Worm (Caenorhabditis elegans) whole organism, mixed stage, embryonic: ENCODE measurements around the gene srh-45.
A peak's percentile ranks its signal among the peaks of the same experiment; 100 is the strongest.

Experiments used
- ceh-43 ChIP-seq: fragments of 200-800 bp; sonication (Bioruptor generic); optimal IDR thresholded peaks from 2 replicates; lab custom pipeline; 2018; ENCODE audit warnings: mild to moderate bottlenecking, missing genetic modification characterization, moderate library complexity, missing compliant biosample characterization
- ceh-83 ChIP-seq: fragments of 200-800 bp; sonication (Bioruptor generic); optimal IDR thresholded peaks from 2 replicates; lab custom pipeline; 2018; ENCODE audit warnings: mild to moderate bottlenecking, missing genetic modification characterization, missing compliant biosample characterization
- ces-1 ChIP-seq: fragments of 150-350 bp; optimal IDR thresholded peaks from 2 replicates; lab custom pipeline; 2014; ENCODE audit warnings: missing biosample characterization, missing genetic modification reagents, missing genetic modification characterization
- elt-1 ChIP-seq: sonication (generic microtip); optimal IDR thresholded peaks from 2 replicates; lab custom pipeline; 2017; ENCODE audit warnings: missing genetic modification characterization, mild to moderate bottlenecking, missing compliant biosample characterization, antibody characterized with exemption, moderate library complexity, borderline replicate concordance; ENCODE audit not compliant: insufficient read depth
- lsy-2 ChIP-seq: fragments of 150-350 bp; optimal IDR thresholded peaks from 2 replicates; lab custom pipeline; 2014; ENCODE audit warnings: missing biosample characterization, missing genetic modification characterization
- mls-2 ChIP-seq: sonication (generic microtip); optimal IDR thresholded peaks from 2 replicates; lab custom pipeline; 2016; ENCODE audit warnings: mild to moderate bottlenecking, missing genetic modification characterization, moderate library complexity, missing compliant biosample characterization
- nhr-12 ChIP-seq: fragments of 150-350 bp; optimal IDR thresholded peaks from 2 replicates; lab custom pipeline; 2014; ENCODE audit warnings: missing biosample characterization, missing genetic modification characterization
- nhr-237 ChIP-seq: fragments of 150-350 bp; optimal IDR thresholded peaks from 2 replicates; lab custom pipeline; 2014; ENCODE audit warnings: missing biosample characterization, missing genetic modification characterization
- nhr-28 ChIP-seq: fragments of 150-350 bp; optimal IDR thresholded peaks from 2 replicates; lab custom pipeline; 2014; ENCODE audit warnings: missing biosample characterization, missing genetic modification characterization
- snpc-4 ChIP-seq: fragments of 150-350 bp; optimal IDR thresholded peaks from 2 replicates; lab custom pipeline; 2014; ENCODE audit warnings: missing biosample characterization, missing genetic modification characterization
- unc-39 ChIP-seq: fragments of 150-350 bp; optimal IDR thresholded peaks from 2 replicates; lab custom pipeline; 2014; ENCODE audit warnings: missing biosample characterization, missing genetic modification characterization
- unc-62 ChIP-seq: fragments of 150-350 bp; optimal IDR thresholded peaks from 2 replicates; lab custom pipeline; 2014; ENCODE audit warnings: missing biosample characterization, missing genetic modification reagents, missing genetic modification characterization
- ztf-11 ChIP-seq: fragments of 150-350 bp; optimal IDR thresholded peaks from 2 replicates; lab custom pipeline; 2014; ENCODE audit warnings: missing biosample characterization, missing genetic modification characterization

DNA sequence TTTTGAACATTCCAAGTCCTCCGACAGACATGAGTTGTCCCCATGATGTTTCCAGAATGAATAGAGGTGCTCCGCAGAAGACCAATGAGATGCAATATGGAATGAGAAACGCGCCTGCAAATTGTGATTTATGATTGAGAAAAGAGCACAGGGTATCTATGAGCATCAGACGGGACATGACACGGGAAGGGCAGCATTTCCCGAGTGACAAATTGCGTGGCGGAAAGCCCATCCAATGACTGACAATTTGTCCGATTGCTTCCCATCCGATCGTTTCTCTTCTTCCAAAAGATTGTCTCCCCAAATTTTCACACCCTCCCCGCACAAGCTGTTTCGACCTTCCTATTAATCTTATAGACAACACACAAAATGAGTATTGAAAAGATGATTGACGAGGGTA lies 3.0 kb upstream of the srh-45 start:
- TF ChIP-seq nhr-237 (tag; lab: Kevin White, UChicago) = no peak
- no peak for TF ChIP-seq ces-1 (GFP tag; lab: Kevin White, UChicago)
- no peak for TF ChIP-seq ceh-83 (GFP tag; lab: Kevin White, UChicago)
- no peak for TF ChIP-seq ceh-43 (GFP tag; lab: Kevin White, UChicago)
- peak; percentile 98 for TF ChIP-seq unc-62 (GFP tag; lab: Kevin White, UChicago)
- no peak for TF ChIP-seq lsy-2
- TF ChIP-seq unc-39 = no peak
- TF ChIP-seq snpc-4 (tag; lab: Kevin White, UChicago) = no peak
- TF ChIP-seq nhr-12 (tag; lab: Kevin White, UChicago) = no peak
- no peak for TF ChIP-seq nhr-28 (tag; lab: Kevin White, UChicago)
- TF ChIP-seq elt-1 = no peak
- TF ChIP-seq ztf-11 (tag; lab: Kevin White, UChicago) = no peak
- no peak for TF ChIP-seq mls-2 (tag; lab: Kevin White, UChicago)
